Worm (Caenorhabditis elegans): ENCODE data around the gene zipt-13.

ce11 chrX:10219184-10219705, 17.5 kb downstream of the zipt-13 start:
- no peak for TF ChIP-seq nhr-237 (tag; optimal IDR thresholded peaks at IDR 0.05)
- TF ChIP-seq nhr-90 (tag; optimal IDR thresholded peaks at IDR 0.05; ENCODE audit: poor library complexity): no peak
- TF ChIP-seq elt-3 (tag; optimal IDR thresholded peaks at IDR 0.05): no peak
- TF ChIP-seq lin-14 (GFP tag; optimal IDR thresholded peaks at IDR 0.05): no peak
- no peak for TF ChIP-seq lin-39 (tag; optimal IDR thresholded peaks at IDR 0.05)
- TF ChIP-seq efl-3 (GFP tag; optimal IDR thresholded peaks at IDR 0.05): no peak
- TF ChIP-seq unc-62 (GFP tag; optimal IDR thresholded peaks at IDR 0.05): no peak
- TF ChIP-seq nhr-12 (tag; optimal IDR thresholded peaks at IDR 0.05): no peak
- no peak for TF ChIP-seq skn-1 (tag; optimal IDR thresholded peaks at IDR 0.05)
- TF ChIP-seq snpc-4 (tag; optimal IDR thresholded peaks at IDR 0.05): no peak
- no peak for TF ChIP-seq hlh-4 (tag; optimal IDR thresholded peaks at IDR 0.05)
- TF ChIP-seq rnt-1 (tag; optimal IDR thresholded peaks at IDR 0.05): no peak
- no peak for TF ChIP-seq sptf-1 (tag; optimal IDR thresholded peaks at IDR 0.05)
- TF ChIP-seq sox-4 (tag; optimal IDR thresholded peaks at IDR 0.05): no peak

Measured in whole organism, L1 larva.